Worm (Caenorhabditis elegans) whole organism, early embryonic: ENCODE measurements around the gene C35B1.8.

Experiments
- B0310.2 ChIP-seq: sonication (generic microtip); optimal IDR thresholded peaks from 2 replicates; lab custom pipeline; 2016; ENCODE audit warnings: mild to moderate bottlenecking, missing genetic modification characterization, missing compliant biosample characterization
- F13C5.2 ChIP-seq: sonication (generic microtip); optimal IDR thresholded peaks from 2 replicates; lab custom pipeline; 2017; ENCODE audit warnings: mild to moderate bottlenecking, missing genetic modification characterization, inconsistent platforms, missing compliant biosample characterization
- aly-1 ChIP-seq: sonication (generic microtip); optimal IDR thresholded peaks from 2 replicates; lab custom pipeline; 2016; ENCODE audit warnings: missing genetic modification characterization, missing compliant biosample characterization
- ama-1 ChIP-seq: fragments of 150-350 bp; optimal IDR thresholded peaks from 2 replicates; lab custom pipeline; 2014
- ceh-13 ChIP-seq: fragments of 200-800 bp; sonication (Bioruptor generic); optimal IDR thresholded peaks from 2 replicates; lab custom pipeline; 2018; ENCODE audit warnings: mild to moderate bottlenecking, missing genetic modification characterization, missing compliant biosample characterization
- ceh-36 ChIP-seq: sonication (generic microtip); optimal IDR thresholded peaks from 2 replicates; lab custom pipeline; 2016; ENCODE audit warnings: missing genetic modification characterization, inconsistent platforms, missing compliant biosample characterization
- ets-7 ChIP-seq: sonication (generic microtip); optimal IDR thresholded peaks from 2 replicates; lab custom pipeline; 2016; ENCODE audit warnings: missing genotype, missing genetic modification characterization, missing compliant biosample characterization
- flt-1 ChIP-seq: fragments of 200-800 bp; sonication (Bioruptor generic); IDR thresholded peaks from 2 replicates; pipeline ENCODE4 v1.3.6; 2022; ENCODE audit warnings: missing genetic modification characterization, missing compliant biosample characterization
- hmbx-1 ChIP-seq: sonication (generic microtip); optimal IDR thresholded peaks from 2 replicates; lab custom pipeline; 2016; ENCODE audit warnings: mild to moderate bottlenecking, missing genetic modification characterization, missing compliant biosample characterization
- hmg-4 ChIP-seq: fragments of 200-800 bp; sonication (Bioruptor generic); optimal IDR thresholded peaks from 2 replicates; lab custom pipeline; 2018; ENCODE audit warnings: mild to moderate bottlenecking, missing genetic modification characterization, missing compliant biosample characterization
- hnd-1 ChIP-seq: sonication (generic microtip); optimal IDR thresholded peaks from 2 replicates; lab custom pipeline; 2016; ENCODE audit warnings: missing genetic modification characterization, missing compliant biosample characterization
- pes-1 ChIP-seq: fragments of 200-800 bp; sonication (Bioruptor generic); IDR thresholded peaks from 2 replicates; pipeline ENCODE4 v1.3.6; 2022; ENCODE audit warnings: missing genetic modification reagents, missing genetic modification characterization, missing compliant biosample characterization
- scrt-1 ChIP-seq: fragments of 200-800 bp; sonication (Bioruptor generic); IDR thresholded peaks from 2 replicates; pipeline ENCODE4 v1.3.6; 2022; ENCODE audit warnings: missing genetic modification characterization, missing compliant biosample characterization
- sea-1 ChIP-seq: fragments of 200-800 bp; sonication (Bioruptor generic); conservative IDR thresholded peaks from 2 replicates; pipeline ENCODE4 v1.3.6; 2022; ENCODE audit warnings: missing genetic modification characterization, missing compliant biosample characterization
- tbx-11 ChIP-seq: fragments of 200-800 bp; sonication (Bioruptor generic); IDR thresholded peaks from 2 replicates; pipeline ENCODE4 v1.3.6; 2022; ENCODE audit warnings: missing genetic modification characterization, missing compliant biosample characterization
- tbx-37 ChIP-seq: fragments of 200-800 bp; sonication (Bioruptor generic); conservative IDR thresholded peaks from 2 replicates; pipeline ENCODE4 v1.3.6; 2022; ENCODE audit warnings: missing genetic modification reagents, missing genetic modification characterization, missing compliant biosample characterization
- tra-4 ChIP-seq: sonication (generic microtip); optimal IDR thresholded peaks from 2 replicates; lab custom pipeline; 2017; ENCODE audit warnings: missing genetic modification characterization, missing compliant biosample characterization

C35B1.8 gene

ce11 chrIV:4093087-4093486, 14.3 kb upstream of the C35B1.8 start:
- TF ChIP-seq ama-1 (lab: Kevin White, UChicago) = no peak
- TF ChIP-seq tbx-11 (GFP tag; lab: Robert Waterston, UW) = no peak
- no peak for TF ChIP-seq pes-1 (GFP tag; lab: Robert Waterston, UW)
- no peak for TF ChIP-seq hmbx-1 (tag; lab: Kevin White, UChicago)
- TF ChIP-seq aly-1 (tag; lab: Kevin White, UChicago) = no peak
- TF ChIP-seq B0310.2 (tag; lab: Kevin White, UChicago) = no peak
- no peak for TF ChIP-seq hnd-1 (tag; lab: Kevin White, UChicago)

ce11 chrIV:4085787-4086262, 7.0 kb upstream of the C35B1.8 start, which contains the start of gene C35B1.2:
TSS of gene C35B1.2 (plus strand) at chrIV:4086212.
- no peak for TF ChIP-seq B0310.2 (tag; lab: Kevin White, UChicago)
- no peak for TF ChIP-seq tra-4 (tag; lab: Kevin White, UChicago)
- no peak for TF ChIP-seq tbx-11 (GFP tag; lab: Robert Waterston, UW)
- no peak for TF ChIP-seq ets-7 (tag; lab: Kevin White, UChicago)
- no peak for TF ChIP-seq sea-1 (GFP tag; lab: Robert Waterston, UW)
- TF ChIP-seq flt-1 (GFP tag; lab: Robert Waterston, UW) = no peak
- no peak for TF ChIP-seq ceh-36 (tag; lab: Kevin White, UChicago)
- TF ChIP-seq hmbx-1 (tag; lab: Kevin White, UChicago) = no peak
- TF ChIP-seq aly-1 (tag; lab: Kevin White, UChicago) = no peak
- TF ChIP-seq scrt-1 (GFP tag; lab: Robert Waterston, UW) = no peak

ce11 chrIV:4085022-4085421, 6.2 kb upstream of the C35B1.8 start:
- TF ChIP-seq hnd-1 (tag; lab: Kevin White, UChicago) (no peak), tra-4 (tag; lab: Kevin White, UChicago) (no peak), scrt-1 (GFP tag; lab: Robert Waterston, UW) (no peak), B0310.2 (tag; lab: Kevin White, UChicago) (no peak), flt-1 (GFP tag; lab: Robert Waterston, UW) (no peak), F13C5.2 (no peak)

- TF ChIP-seq ceh-13 (no peak), scrt-1 (GFP tag; lab: Robert Waterston, UW) (no peak), tra-4 (tag; lab: Kevin White, UChicago) (no peak), ama-1 (lab: Kevin White, UChicago) (no peak), tbx-37 (no peak), hmbx-1 (tag; lab: Kevin White, UChicago) (no peak), ceh-36 (tag; lab: Kevin White, UChicago) (no peak), aly-1 (tag; lab: Kevin White, UChicago) (no peak), hnd-1 (tag; lab: Kevin White, UChicago) (no peak), tbx-11 (GFP tag; lab: Robert Waterston, UW) (no peak)
Observed at ce11 chrIV:4084109-4084508, 5.3 kb upstream of the C35B1.8 start, which contains the start of gene C35B1.5. TSS of gene C35B1.5 (minus strand) at chrIV:4084209.

- no peak for TF ChIP-seq aly-1 (tag; lab: Kevin White, UChicago)
- no peak for TF ChIP-seq tra-4 (tag; lab: Kevin White, UChicago)
- no peak for TF ChIP-seq ama-1 (lab: Kevin White, UChicago)
- no peak for TF ChIP-seq flt-1 (GFP tag; lab: Robert Waterston, UW)
Observed at ce11 chrIV:4083094-4083493, 4.3 kb upstream of the C35B1.8 start.

- TF ChIP-seq tra-4 (tag; lab: Kevin White, UChicago) (no peak), flt-1 (GFP tag; lab: Robert Waterston, UW) (no peak), ama-1 (lab: Kevin White, UChicago) (no peak), hmg-4 (no peak), F13C5.2 (no peak), scrt-1 (GFP tag; lab: Robert Waterston, UW) (no peak), hnd-1 (tag; lab: Kevin White, UChicago) (no peak), B0310.2 (tag; lab: Kevin White, UChicago) (no peak), ceh-36 (tag; lab: Kevin White, UChicago) (no peak), tbx-37 (no peak), pes-1 (GFP tag; lab: Robert Waterston, UW) (no peak), tbx-11 (GFP tag; lab: Robert Waterston, UW) (no peak)
Observed at ce11 chrIV:4082599-4082998, 3.8 kb upstream of the C35B1.8 start.

- TF ChIP-seq sea-1 (GFP tag; lab: Robert Waterston, UW) = no peak
- no peak for TF ChIP-seq hmg-4
- no peak for TF ChIP-seq ama-1 (lab: Kevin White, UChicago)
- TF ChIP-seq aly-1 (tag; lab: Kevin White, UChicago) = no peak
- TF ChIP-seq ets-7 (tag; lab: Kevin White, UChicago) = no peak
- no peak for TF ChIP-seq F13C5.2
- TF ChIP-seq hnd-1 (tag; lab: Kevin White, UChicago) = no peak
Observed at ce11 chrIV:4080846-4081245, 2.0 kb upstream of the C35B1.8 start, which contains the start of the genes C35B1.9 and C35B1.3. TSS of gene C35B1.9 (minus strand) at chrIV:4080946. TSS of gene C35B1.3 (plus strand) at chrIV:4081151.

ce11 chrIV:4079514-4079913, 713 bp upstream of the C35B1.8 start, which contains the start of gene C35B1.4:
TSS of gene C35B1.4 (plus strand) at chrIV:4079814.
- TF ChIP-seq flt-1 (GFP tag; lab: Robert Waterston, UW) (no peak), tbx-37 (no peak), hmg-4 (no peak), ceh-13 (no peak), pes-1 (GFP tag; lab: Robert Waterston, UW) (no peak), tra-4 (tag; lab: Kevin White, UChicago) (no peak), aly-1 (tag; lab: Kevin White, UChicago) (no peak), B0310.2 (tag; lab: Kevin White, UChicago) (no peak), ceh-36 (tag; lab: Kevin White, UChicago) (no peak), hmbx-1 (tag; lab: Kevin White, UChicago) (no peak), ets-7 (tag; lab: Kevin White, UChicago) (no peak), ama-1 (lab: Kevin White, UChicago) (no peak), sea-1 (GFP tag; lab: Robert Waterston, UW) (no peak), tbx-11 (GFP tag; lab: Robert Waterston, UW) (no peak), F13C5.2 (no peak), scrt-1 (GFP tag; lab: Robert Waterston, UW) (no peak), hnd-1 (tag; lab: Kevin White, UChicago) (no peak)
